Fruit fly (Drosophila melanogaster) whole organism, embryonic: ENCODE measurements around the gene CG42307.
A peak's percentile ranks its signal among the peaks of the same experiment; 100 is the strongest.

Source experiments
- Asciz ChIP-seq: fragments of 200-800 bp; sonication (Bioruptor generic); optimal IDR thresholded peaks from 2 replicates; lab custom pipeline; 2017; ENCODE audit warnings: missing biosample characterization, mild to moderate bottlenecking, missing genetic modification characterization, missing genetic modification reagents
- Awh ChIP-seq: fragments of 200-800 bp; sonication (Bioruptor generic); IDR thresholded peaks from 2 replicates; pipeline ENCODE4, ENCODE4 v1.3.6; 2022; ENCODE audit warnings: missing biosample characterization, missing genetic modification characterization
- Blimp-1 ChIP-seq: fragments of 200-800 bp; sonication (Bioruptor generic); optimal IDR thresholded peaks from 3 replicates; lab custom pipeline; 2018; ENCODE audit warnings: missing biosample characterization, missing genetic modification characterization, mild to moderate bottlenecking, moderate library complexity, missing genetic modification reagents
- CG1024 ChIP-seq: fragments of 200-800 bp; sonication (Bioruptor generic); IDR thresholded peaks from 2 replicates; pipeline ENCODE4 v1.3.6; 2022; ENCODE audit warnings: missing biosample characterization, missing genetic modification characterization
- CG10267 ChIP-seq: fragments of 200-800 bp; sonication (Bioruptor generic); optimal IDR thresholded peaks from 2 replicates; lab custom pipeline; 2018; ENCODE audit warnings: missing biosample characterization, mild to moderate bottlenecking, missing genetic modification characterization, moderate library complexity
- CG10543 ChIP-seq: fragments of 200-800 bp; sonication (Bioruptor generic); optimal IDR thresholded peaks from 3 replicates; lab custom pipeline; 2017; ENCODE audit warnings: missing biosample characterization, mild to moderate bottlenecking, missing genetic modification characterization, moderate library complexity
- CG10654 ChIP-seq: fragments of 200-800 bp; sonication (Bioruptor generic); optimal IDR thresholded peaks from 2 replicates; lab custom pipeline; 2016; ENCODE audit warnings: missing biosample characterization, missing genetic modification characterization
- CG11093 ChIP-seq: fragments of 200-800 bp; sonication (Bioruptor generic); IDR thresholded peaks from 3 replicates; pipeline ENCODE4 v1.3.6; 2022; ENCODE audit warnings: missing biosample characterization, missing genetic modification characterization
- CG11560 ChIP-seq: fragments of 200-800 bp; sonication (Bioruptor generic); IDR thresholded peaks from 3 replicates; pipeline ENCODE4 v1.3.6; 2022; ENCODE audit warnings: missing biosample characterization, missing genetic modification characterization
- CG13894 ChIP-seq: fragments of 200-800 bp; sonication (Bioruptor generic); optimal IDR thresholded peaks from 3 replicates; lab custom pipeline; 2018; ENCODE audit warnings: missing biosample characterization, mild to moderate bottlenecking, missing genetic modification characterization, moderate library complexity
- CG14860 ChIP-seq: fragments of 200-800 bp; sonication (Bioruptor generic); IDR thresholded peaks from 3 replicates; pipeline ENCODE4 v1.3.6; 2022; ENCODE audit warnings: missing biosample characterization, missing genetic modification characterization; ENCODE audit not compliant: partially characterized antibody
- CG14965 ChIP-seq: fragments of 200-800 bp; sonication (Bioruptor generic); optimal IDR thresholded peaks from 2 replicates; lab custom pipeline; 2016; ENCODE audit warnings: missing biosample characterization, missing genetic modification characterization, borderline replicate concordance
- CG18619 ChIP-seq: fragments of 200-800 bp; sonication (Bioruptor generic); optimal IDR thresholded peaks from 3 replicates; lab custom pipeline; 2017; ENCODE audit warnings: missing biosample characterization, mild to moderate bottlenecking, missing genetic modification characterization
- CG2202 ChIP-seq: fragments of 200-800 bp; sonication (Bioruptor generic); optimal IDR thresholded peaks from 2 replicates; lab custom pipeline; 2018; ENCODE audit warnings: missing biosample characterization, mild to moderate bottlenecking, missing genetic modification characterization
- CG2712 ChIP-seq: fragments of 200-800 bp; optimal IDR thresholded peaks from 3 replicates; lab custom pipeline; 2019; ENCODE audit warnings: missing biosample characterization, mild to moderate bottlenecking, missing genetic modification characterization, moderate library complexity
- CG3065 ChIP-seq: fragments of 200-800 bp; sonication (Bioruptor generic); optimal IDR thresholded peaks from 2 replicates; lab custom pipeline; 2016; ENCODE audit warnings: missing biosample characterization, missing genetic modification characterization
- CG42726 ChIP-seq: fragments of 200-800 bp; sonication (Bioruptor generic); IDR thresholded peaks from 2 replicates; pipeline ENCODE4 v1.3.6; 2022; ENCODE audit warnings: missing biosample characterization, missing genetic modification characterization; ENCODE audit not compliant: partially characterized antibody
- CG43689 ChIP-seq: fragments of 200-800 bp; sonication (Bioruptor generic); IDR thresholded peaks from 2 replicates; pipeline ENCODE4 v1.3.6; 2022; ENCODE audit warnings: missing biosample characterization, missing genetic modification characterization
- CG4404 ChIP-seq: fragments of 200-800 bp; sonication (Bioruptor generic); IDR thresholded peaks from 2 replicates; pipeline ENCODE4 v1.3.6; 2022; ENCODE audit warnings: missing biosample characterization, missing genetic modification characterization
- CG5953 ChIP-seq: fragments of 200-800 bp; sonication (Bioruptor generic); IDR thresholded peaks from 2 replicates; pipeline ENCODE4 v1.3.6; 2022; ENCODE audit warnings: missing biosample characterization, missing genetic modification characterization
- CG7839 ChIP-seq: fragments of 200-800 bp; sonication (Bioruptor generic); optimal IDR thresholded peaks from 3 replicates; lab custom pipeline; 2018; ENCODE audit warnings: missing biosample characterization, mild to moderate bottlenecking, missing genetic modification characterization, moderate library complexity
- CTCF ChIP-seq: fragments of 200-800 bp; sonication (Bioruptor generic); optimal IDR thresholded peaks from 2 replicates; lab custom pipeline; 2017; ENCODE audit warnings: missing biosample characterization, mild to moderate bottlenecking, missing genetic modification characterization, moderate library complexity
- CoRest ChIP-seq: fragments of 200-800 bp; sonication (Bioruptor generic); optimal IDR thresholded peaks from 3 replicates; lab custom pipeline; 2018; ENCODE audit warnings: missing biosample characterization, mild to moderate bottlenecking, missing genetic modification characterization, moderate library complexity
- D ChIP-seq, 2 experiments: fragments of 200-800 bp in 1 of 2; fragments of >200 bp in 1 of 2; sonication (Bioruptor generic) in 1 of 2; optimal IDR thresholded peaks; 2 replicates in 1 of 2; 3 replicates in 1 of 2; lab custom pipeline; 2017; ENCODE audit warnings: mild to moderate bottlenecking in 1 of 2, missing biosample characterization in 1 of 2, missing genetic modification characterization in 1 of 2, missing genetic modification reagents in 1 of 2
- H15 ChIP-seq: fragments of 200-800 bp; sonication (Bioruptor generic); IDR thresholded peaks from 3 replicates; pipeline ENCODE4 v1.3.6; 2022; ENCODE audit warnings: missing biosample characterization, missing genetic modification characterization
- Hsf ChIP-seq: fragments of 200-800 bp; sonication (Bioruptor generic); optimal IDR thresholded peaks from 3 replicates; lab custom pipeline; 2016; ENCODE audit warnings: missing biosample characterization, missing genetic modification characterization
- Kr ChIP-seq: fragments of 200-800 bp; sonication (Bioruptor generic); optimal IDR thresholded peaks from 2 replicates; lab custom pipeline; 2017; ENCODE audit warnings: missing biosample characterization, mild to moderate bottlenecking, missing genetic modification characterization
- Lpt ChIP-seq: fragments of >200 bp; optimal IDR thresholded peaks from 2 replicates; lab custom pipeline; 2018; ENCODE audit warnings: missing biosample characterization, missing genetic modification characterization
- Myb ChIP-seq: fragments of 200-800 bp; sonication (Bioruptor generic); optimal IDR thresholded peaks from 2 replicates; lab custom pipeline; 2016; ENCODE audit warnings: missing biosample characterization, missing genetic modification characterization
- Poxn ChIP-seq: fragments of 200-800 bp; sonication (Bioruptor generic); IDR thresholded peaks from 2 replicates; pipeline ENCODE4 v1.3.6; 2022; ENCODE audit warnings: missing biosample characterization, missing genetic modification characterization
- Xrp1 ChIP-seq: fragments of 200-800 bp; sonication (Bioruptor generic); IDR thresholded peaks from 2 replicates; pipeline ENCODE4 v1.3.6; 2022; ENCODE audit warnings: missing biosample characterization, missing genetic modification characterization
- ap ChIP-seq: fragments of 200-800 bp; sonication (Bioruptor generic); IDR thresholded peaks from 2 replicates; pipeline ENCODE4 v1.3.6; 2022; ENCODE audit warnings: missing biosample characterization, missing genetic modification characterization
- ash1 ChIP-seq: fragments of 200-800 bp; sonication (Bioruptor generic); optimal IDR thresholded peaks from 2 replicates; lab custom pipeline; 2018; ENCODE audit warnings: missing biosample characterization, mild to moderate bottlenecking, missing genetic modification characterization
- bigmax ChIP-seq: fragments of 200-800 bp; sonication (Bioruptor generic); optimal IDR thresholded peaks from 2 replicates; lab custom pipeline; 2018; ENCODE audit warnings: missing biosample characterization, mild to moderate bottlenecking, missing genetic modification characterization
- bsh ChIP-seq, 2 experiments: fragments of 200-800 bp; sonication (Bioruptor generic); optimal IDR thresholded peaks; 2 replicates each; lab custom pipeline; 2017 to 2018; ENCODE audit warnings: mild to moderate bottlenecking in 2 of 2, missing biosample characterization in 2 of 2, missing genetic modification characterization in 2 of 2, moderate library complexity in 1 of 2
- cad ChIP-seq: fragments of >200 bp; optimal IDR thresholded peaks from 2 replicates; lab custom pipeline; 2017; ENCODE audit warnings: missing biosample characterization, missing genetic modification characterization
- dm ChIP-seq: fragments of 200-800 bp; sonication (Bioruptor generic); optimal IDR thresholded peaks from 3 replicates; lab custom pipeline; 2016; ENCODE audit warnings: missing biosample characterization, missing genetic modification characterization
- dmrt99B ChIP-seq: fragments of 200-800 bp; sonication (Bioruptor generic); optimal IDR thresholded peaks from 2 replicates; lab custom pipeline; 2018; ENCODE audit warnings: missing biosample characterization, mild to moderate bottlenecking, missing genetic modification characterization, moderate library complexity
- emc ChIP-seq: fragments of 200-800 bp; sonication (Bioruptor generic); optimal IDR thresholded peaks from 2 replicates; lab custom pipeline; 2016; ENCODE audit warnings: missing biosample characterization, missing genetic modification characterization
- fd96Cb ChIP-seq: fragments of 200-800 bp; sonication (Bioruptor generic); optimal IDR thresholded peaks from 2 replicates; lab custom pipeline; 2018; ENCODE audit warnings: missing biosample characterization, mild to moderate bottlenecking, missing genetic modification characterization, moderate library complexity
- lilli ChIP-seq: fragments of 200-800 bp; sonication (Bioruptor generic); optimal IDR thresholded peaks from 3 replicates; lab custom pipeline; 2016; ENCODE audit warnings: missing biosample characterization, missing genetic modification characterization
- mirr ChIP-seq: fragments of 200-800 bp; sonication (Bioruptor generic); optimal IDR thresholded peaks from 3 replicates; lab custom pipeline; 2018; ENCODE audit warnings: missing biosample characterization, mild to moderate bottlenecking, missing genetic modification characterization
- ranshi ChIP-seq: fragments of 200-800 bp; sonication (Bioruptor generic); IDR thresholded peaks from 2 replicates; pipeline ENCODE4 v1.3.6; 2022; ENCODE audit warnings: missing biosample characterization, missing genetic modification characterization
- sima ChIP-seq: fragments of 200-800 bp; sonication (Bioruptor generic); optimal IDR thresholded peaks from 2 replicates; lab custom pipeline; 2016; ENCODE audit warnings: missing biosample characterization, missing genetic modification characterization
- slou ChIP-seq: fragments of 200-800 bp; sonication (Bioruptor generic); optimal IDR thresholded peaks from 3 replicates; lab custom pipeline; 2016; ENCODE audit warnings: missing biosample characterization, missing genetic modification characterization
- stwl ChIP-seq: fragments of 200-800 bp; sonication (Bioruptor generic); optimal IDR thresholded peaks from 3 replicates; lab custom pipeline; 2018; ENCODE audit warnings: missing biosample characterization, mild to moderate bottlenecking, missing genetic modification characterization, moderate library complexity
- tx ChIP-seq: fragments of 200-800 bp; sonication (Bioruptor generic); optimal IDR thresholded peaks from 2 replicates; lab custom pipeline; 2016; ENCODE audit warnings: missing biosample characterization, missing genetic modification characterization
- vvl ChIP-seq: fragments of 200-800 bp; sonication (Bioruptor generic); IDR thresholded peaks from 2 replicates; pipeline ENCODE4 v1.3.6; 2022; ENCODE audit warnings: missing biosample characterization, missing genetic modification characterization
- wdn ChIP-seq: fragments of 200-800 bp; sonication (Bioruptor generic); IDR thresholded peaks from 2 replicates; pipeline ENCODE4 v1.3.6; 2022; ENCODE audit warnings: missing biosample characterization, missing genetic modification characterization
- wor ChIP-seq: fragments of 200-800 bp; sonication (Bioruptor generic); IDR thresholded peaks from 2 replicates; pipeline ENCODE4 v1.3.6; 2022; ENCODE audit warnings: missing biosample characterization, missing genetic modification characterization

The CG42307 gene

dm6 chr3L:7381359-7381976 lies 52.5 kb downstream of the CG42307 start, which contains the start of the genes SMSr and smid (continued):
- TF ChIP-seq mirr (GFP tag; lab: Kevin White, UChicago) (peak; percentile 19), CG11560 (tag; lab: Robert Waterston, UW) (no peak; the same call in 2 of the 3 replicates), dmrt99B (peak; percentile 49), lilli (peak; percentile 81), tx (GFP tag; lab: Kevin White, UChicago) (peak; percentile 60), CG4404 (peak; percentile 56; the same call in 1 of the 2 replicates), CG3065 (GFP tag; lab: Kevin White, UChicago) (peak; percentile 4), CG14860 (GFP tag; lab: Robert Waterston, UW) (peak; percentile 90), Hsf (peak; percentile 68), CG1024 (GFP tag; lab: Robert Waterston, UW) (peak; percentile 28; the same call in 1 of the 2 replicates), wdn (GFP tag; lab: Robert Waterston, UW) (no peak), fd96Cb (tag; lab: Kevin White, UChicago) (peak; percentile 39), cad (GFP tag; lab: Kevin White, UChicago) (no peak), CG2202 (no peak), wor (no peak), Asciz (no peak), sima (no peak), dm (peak; percentile 49), CG10543 (GFP tag; lab: Kevin White, UChicago) (no peak), ash1 (GFP tag; lab: Kevin White, UChicago) (no peak), CG14965 (GFP tag; lab: Kevin White, UChicago) (no peak), Lpt (no peak), Poxn (no peak), CG7839 (peak; percentile 66), CG10267 (peak; percentile 65), CG11093 (GFP tag; lab: Robert Waterston, UW) (0 out of 3 replicates have a peak, but pooled peaks have one; percentile 25), ap (GFP tag; lab: Robert Waterston, UW) (no peak), CG18619 (GFP tag; lab: Kevin White, UChicago) (peak; percentile 48), CTCF (GFP tag; lab: Kevin White, UChicago) (peak; percentile 52), CG42726 (GFP tag; lab: Robert Waterston, UW) (0 out of 2 replicates have a peak, but pooled peaks have one; percentile 53), Kr (GFP tag; lab: Kevin White, UChicago) (no peak), Xrp1 (GFP tag; lab: Robert Waterston, UW) (peak; percentile 65), Myb (peak; percentile 24), CG43689 (GFP tag; lab: Robert Waterston, UW) (no peak), CG5953 (GFP tag; lab: Robert Waterston, UW) (no peak), CG13894 (peak; percentile 27), bigmax (GFP tag; lab: Kevin White, UChicago) (peak; percentile 25), Blimp-1 (GFP tag; lab: Kevin White, UChicago) (no peak), H15 (0 out of 3 replicates have a peak, but pooled peaks have one; percentile 46), slou (GFP tag; lab: Kevin White, UChicago) (peak; percentile 23), ranshi (0 out of 2 replicates have a peak, but pooled peaks have one; percentile 32), CoRest (tag; lab: Kevin White, UChicago) (peak; percentile 79), bsh (GFP tag; optimal IDR thresholded peaks at IDR 0.05; lab: Kevin White, UChicago) (peak in 1 of 2 experiments; percentile 47), emc (GFP tag; lab: Kevin White, UChicago) (no peak), CG2712 (tag; lab: Kevin White, UChicago) (peak; percentile 76), stwl (peak; percentile 66), D (optimal IDR thresholded peaks at IDR 0.05; lab: Kevin White, UChicago) (no peak), D (GFP tag; optimal IDR thresholded peaks at IDR 0.05; lab: Kevin White, UChicago) (peak; percentile 28), CG10654 (GFP tag; lab: Kevin White, UChicago) (peak; percentile 38), Awh (GFP tag; lab: Robert Waterston, UW) (no peak), vvl (GFP tag; lab: Robert Waterston, UW) (peak; percentile 23; the same call in 1 of the 2 replicates)
